Worm (Caenorhabditis elegans): ENCODE data around the gene nlp-78.

nlp-78 gene

DNA sequence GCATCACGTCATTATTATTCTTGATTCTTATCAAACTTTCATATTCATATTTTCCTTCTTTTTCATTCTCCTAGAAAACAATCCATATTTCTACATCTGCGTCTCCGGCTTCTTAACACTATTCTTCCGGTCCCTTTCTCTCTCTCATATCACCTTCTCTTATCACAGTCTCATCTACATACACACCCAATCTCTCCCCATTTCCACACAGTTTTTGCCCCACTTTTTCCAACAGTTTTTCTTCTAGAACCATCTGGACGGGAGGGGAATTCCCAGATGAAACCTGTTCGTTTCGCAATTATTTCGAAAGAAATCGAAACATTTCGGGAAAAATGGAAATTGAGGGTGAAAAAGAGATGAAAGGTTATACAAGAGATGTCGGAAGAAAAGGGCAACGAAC, 7.8 kb upstream of the nlp-78 start (continued):
- TF ChIP-seq snpc-1.3 (tag; optimal IDR thresholded peaks at IDR 0.05; ENCODE audit: insufficient read depth) (no peak), cebp-1 (GFP tag; IDR thresholded peaks at IDR 0.05) (peak; percentile 95), cebp-1 (tag; optimal IDR thresholded peaks at IDR 0.05) (peak; percentile 98), gei-17 (GFP tag; optimal IDR thresholded peaks at IDR 0.05) (peak; percentile 10), hsf-1 (GFP tag; IDR thresholded peaks at IDR 0.05) (peak; percentile 92), K11D2.4 (GFP tag; IDR thresholded peaks at IDR 0.05) (peak; percentile 20; the same call in 1 of the 2 replicates), ceh-79 (tag; optimal IDR thresholded peaks at IDR 0.05) (no peak), attf-5 (GFP tag; optimal IDR thresholded peaks at IDR 0.05) (peak; percentile 72), nfya-2 (GFP tag; IDR thresholded peaks at IDR 0.05) (no peak), pbrm-1 (GFP tag; IDR thresholded peaks at IDR 0.05) (no peak), chd-7 (tag; optimal IDR thresholded peaks at IDR 0.05) (peak; percentile 26), ztf-22 (GFP tag; optimal IDR thresholded peaks at IDR 0.05) (no peak), mxl-1 (tag; optimal IDR thresholded peaks at IDR 0.05) (no peak), F22D6.2 (tag; optimal IDR thresholded peaks at IDR 0.05) (no peak), rpc-1 (optimal IDR thresholded peaks at IDR 0.05) (peak; percentile 49), rpc-1 (tag; optimal IDR thresholded peaks at IDR 0.05) (no peak), mcd-1 (GFP tag; IDR thresholded peaks at IDR 0.05) (0 out of 2 replicates have a peak, but pooled peaks have one; percentile 21), F55B11.4 (tag; optimal IDR thresholded peaks at IDR 0.05; ENCODE audit: borderline replicate concordance, insufficient read depth) (no peak), zim-3 (tag; optimal IDR thresholded peaks at IDR 0.05) (no peak), nfyb-1 (GFP tag; IDR thresholded peaks at IDR 0.05) (peak; percentile 81), lin-26 (GFP tag; IDR thresholded peaks at IDR 0.05) (0 out of 2 replicates have a peak, but pooled peaks have one; percentile 49)

ce11 chrII:9130339-9130738, 5.6 kb upstream of the nlp-78 start:
- TF ChIP-seq ceh-58 (GFP tag; IDR thresholded peaks at IDR 0.05) (no peak), egl-18 (GFP tag; IDR thresholded peaks at IDR 0.05) (no peak), B0336.3 (GFP tag; IDR thresholded peaks at IDR 0.05) (no peak), fkh-3 (tag; optimal IDR thresholded peaks at IDR 0.05) (no peak), ztf-22 (GFP tag; optimal IDR thresholded peaks at IDR 0.05) (no peak), ztf-6 (GFP tag; IDR thresholded peaks at IDR 0.05) (no peak), nfya-2 (GFP tag; IDR thresholded peaks at IDR 0.05) (no peak), hmg-1.2 (GFP tag; IDR thresholded peaks at IDR 0.05) (no peak; the same call in 1 of the 2 replicates), rpc-1 (optimal IDR thresholded peaks at IDR 0.05) (no peak), rpc-1 (tag; optimal IDR thresholded peaks at IDR 0.05) (no peak), pha-4 (tag; optimal IDR thresholded peaks at IDR 0.05) (no peak), madf-8 (GFP tag; conservative IDR thresholded peaks at IDR 0.05) (no peak), chd-7 (tag; optimal IDR thresholded peaks at IDR 0.05) (no peak), T07F8.4 (tag; optimal IDR thresholded peaks at IDR 0.05) (no peak)

DNA sequence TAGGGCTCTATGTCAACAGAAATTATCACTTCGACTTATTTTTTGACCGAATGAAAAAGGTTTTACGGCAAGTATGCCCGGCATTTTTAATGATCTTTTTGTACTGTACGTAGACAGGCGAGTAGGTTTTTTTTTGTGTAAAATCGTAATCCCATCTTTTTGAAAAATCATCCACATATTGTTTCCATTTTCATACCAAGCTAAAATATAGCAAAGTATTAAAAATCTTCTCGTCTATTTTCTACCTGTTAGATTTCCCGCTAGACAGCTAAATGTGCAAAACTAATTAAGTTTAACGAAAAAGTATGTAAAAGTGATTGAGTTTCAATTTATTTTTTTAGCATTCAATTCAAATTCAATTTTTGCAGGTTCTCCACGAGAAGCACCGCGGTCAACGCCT, 4.6 kb upstream of the nlp-78 start, which contains the start of gene C16D2.1:
TSS of gene C16D2.1 (plus strand) at position 301 of the 400 bp plus-strand sequence.
- TF ChIP-seq ama-1 (optimal IDR thresholded peaks at IDR 0.05) = no peak
- TF ChIP-seq ama-1 (GFP tag; optimal IDR thresholded peaks at IDR 0.05) = no peak
- TF ChIP-seq tbp1 (GFP tag; optimal IDR thresholded peaks at IDR 0.05) = no peak
- no peak for TF ChIP-seq madf-10 (tag; optimal IDR thresholded peaks at IDR 0.05)
- no peak for TF ChIP-seq zim-3 (tag; optimal IDR thresholded peaks at IDR 0.05)
- TF ChIP-seq egl-44 (GFP tag; IDR thresholded peaks at IDR 0.05) = no peak
- no peak for TF ChIP-seq sptf-2 (GFP tag; optimal IDR thresholded peaks at IDR 0.05)
- TF ChIP-seq ztf-3 (GFP tag; optimal IDR thresholded peaks at IDR 0.05) = no peak
- no peak for TF ChIP-seq him-1 (tag; optimal IDR thresholded peaks at IDR 0.05)
- TF ChIP-seq fkh-3 (tag; optimal IDR thresholded peaks at IDR 0.05) = no peak
- TF ChIP-seq lin-54 (GFP tag; optimal IDR thresholded peaks at IDR 0.05) = no peak
- TF ChIP-seq C17E4.6 (GFP tag; IDR thresholded peaks at IDR 0.05) = no peak
- TF ChIP-seq F23B12.7 (tag; optimal IDR thresholded peaks at IDR 0.05; ENCODE audit: insufficient read depth) = no peak
- no peak for TF ChIP-seq xnd-1 (tag; optimal IDR thresholded peaks at IDR 0.05)
- TF ChIP-seq let-607 (tag; optimal IDR thresholded peaks at IDR 0.05) = no peak
- no peak for TF ChIP-seq ceh-58 (GFP tag; IDR thresholded peaks at IDR 0.05)
- no peak for TF ChIP-seq attf-6 (GFP tag; IDR thresholded peaks at IDR 0.05)
- no peak for TF ChIP-seq aptf-3 (GFP tag; IDR thresholded peaks at IDR 0.05)
- no peak for TF ChIP-seq hrde-1 (tag; optimal IDR thresholded peaks at IDR 0.05; ENCODE audit: borderline replicate concordance)
- TF ChIP-seq rpc-1 (optimal IDR thresholded peaks at IDR 0.05) = no peak
- no peak for TF ChIP-seq rpc-1 (tag; optimal IDR thresholded peaks at IDR 0.05)
- no peak for TF ChIP-seq B0019.2 (GFP tag; conservative IDR thresholded peaks at IDR 0.05)
